Worm (Caenorhabditis elegans): ENCODE data around the gene mig-38.

The mig-38 gene

DNA sequence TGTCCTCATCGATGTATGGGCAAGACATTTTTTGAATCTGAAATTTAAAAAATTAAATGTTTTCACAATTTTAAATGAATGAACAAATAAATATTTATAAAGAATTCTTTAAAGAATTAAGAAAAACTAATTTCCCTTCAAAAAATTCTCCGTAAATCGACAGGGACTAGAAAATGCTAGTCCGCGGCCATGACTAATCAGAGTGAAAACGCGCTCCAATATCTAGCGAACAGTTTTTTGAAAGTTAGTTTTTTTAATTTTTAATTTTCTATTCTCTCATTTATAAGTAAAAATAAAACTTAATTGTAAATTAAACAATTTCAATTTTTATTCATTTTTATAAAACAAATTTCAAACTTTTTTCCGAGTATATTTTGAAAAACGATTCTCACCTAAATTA lies 1.2 kb upstream of the mig-38 start (continued):
- peak; percentile 38 for TF ChIP-seq dve-1 (tag; optimal IDR thresholded peaks at IDR 0.05; ENCODE audit: insufficient read depth)
- no peak for TF ChIP-seq dmd-6 (GFP tag; IDR thresholded peaks at IDR 0.05)
- no peak for TF ChIP-seq unc-62 (GFP tag; optimal IDR thresholded peaks at IDR 0.05 in 1 of 2)
- TF ChIP-seq unc-62 (tag; optimal IDR thresholded peaks at IDR 0.05), result no peak
- TF ChIP-seq ceh-28 (tag; optimal IDR thresholded peaks at IDR 0.05), result no peak
- no peak for TF ChIP-seq spr-3 (GFP tag; optimal IDR thresholded peaks at IDR 0.05)
- TF ChIP-seq duxl-1 (tag; optimal IDR thresholded peaks at IDR 0.05; ENCODE audit: poor library complexity), result peak; percentile 31
- no peak for TF ChIP-seq pha-4 (GFP tag; IDR thresholded peaks at IDR 0.05)
- TF ChIP-seq pha-4 (tag; optimal IDR thresholded peaks at IDR 0.05), result no peak
- TF ChIP-seq lin-29 (GFP tag; IDR thresholded peaks at IDR 0.05), result no peak

DNA sequence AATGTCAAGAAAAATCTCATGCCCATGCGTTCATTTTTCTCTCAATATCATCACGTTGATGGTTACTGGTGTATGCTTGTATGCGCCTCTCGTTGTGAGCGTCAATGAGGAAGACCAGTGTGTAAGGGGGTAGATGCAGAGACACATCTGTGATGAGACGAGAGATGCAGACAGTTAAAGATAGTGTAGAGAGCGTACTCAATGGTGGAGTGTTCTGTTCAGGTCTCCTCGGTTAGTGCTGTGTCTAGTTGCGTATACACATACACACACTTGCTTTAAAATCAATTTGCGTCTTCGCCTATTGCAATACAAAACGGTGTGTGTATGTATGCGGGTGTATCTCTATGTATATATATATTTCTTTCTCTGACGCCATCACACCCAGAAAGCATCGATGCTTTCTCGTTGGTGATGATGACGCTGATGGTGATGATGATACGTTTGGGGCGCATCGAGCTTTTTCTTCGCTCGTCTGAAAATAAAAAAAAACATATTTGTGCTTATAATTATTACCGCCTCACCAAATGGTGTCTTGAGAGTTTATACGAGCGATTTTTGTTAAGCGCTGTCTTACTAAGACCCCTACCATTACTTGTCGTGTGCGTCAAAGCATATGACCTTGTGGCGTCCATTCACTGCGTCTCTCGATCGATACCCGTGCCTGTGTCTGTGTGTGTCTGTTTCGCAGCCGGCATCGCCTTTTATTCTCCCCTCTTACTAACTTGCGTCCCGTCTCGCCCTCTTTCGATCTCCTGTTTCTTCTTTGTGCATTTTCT lies 441 bp upstream of the mig-38 start, which contains the start of gene F40F11.3:
Gene F40F11.3, minus strand, starts transcription at position 589 of the 776 bp plus-strand sequence.
- TF ChIP-seq ces-1 (GFP tag; optimal IDR thresholded peaks at IDR 0.05) (peak; percentile 56), hlh-30 (tag; optimal IDR thresholded peaks at IDR 0.05; ENCODE audit: insufficient read depth) (peak; percentile 94), nhr-111 (GFP tag; optimal IDR thresholded peaks at IDR 0.05) (no peak), egl-43 (GFP tag; IDR thresholded peaks at IDR 0.05) (peak; percentile 47; the same call in 1 of the 2 replicates), lin-39 (tag; optimal IDR thresholded peaks at IDR 0.05) (no peak), nhr-10 (tag; optimal IDR thresholded peaks at IDR 0.05) (no peak), lin-1 (GFP tag; IDR thresholded peaks at IDR 0.05) (no peak; the same call in 1 of the 2 replicates), unc-62 (GFP tag; optimal IDR thresholded peaks at IDR 0.05 in 1 of 2) (peak in 1 of 2 experiments; percentile 99), unc-62 (tag; optimal IDR thresholded peaks at IDR 0.05) (no peak), pqm-1 (tag; optimal IDR thresholded peaks at IDR 0.05) (peak; percentile 8), dmd-6 (GFP tag; IDR thresholded peaks at IDR 0.05) (peak; percentile 76), Y75B8A.6 (GFP tag; IDR thresholded peaks at IDR 0.05) (no peak), mes-2 (tag; optimal IDR thresholded peaks at IDR 0.05; ENCODE audit: poor library complexity, severe bottlenecking) (peak; percentile 83), spr-1 (tag; optimal IDR thresholded peaks at IDR 0.05) (peak; percentile 55), lim-7 (GFP tag; IDR thresholded peaks at IDR 0.05) (peak; percentile 71; the same call in 1 of the 2 replicates), dmd-9 (GFP tag; IDR thresholded peaks at IDR 0.05) (peak; percentile 33; the same call in 1 of the 2 replicates), duxl-1 (tag; optimal IDR thresholded peaks at IDR 0.05; ENCODE audit: poor library complexity) (peak; percentile 77), nhr-48 (tag; optimal IDR thresholded peaks at IDR 0.05) (peak; percentile 65), set-16 (GFP tag; IDR thresholded peaks at IDR 0.05) (no peak), nhr-77 (tag; optimal IDR thresholded peaks at IDR 0.05) (peak; percentile 17), Y105C5A.15 (GFP tag; IDR thresholded peaks at IDR 0.05) (no peak), ceh-44 (GFP tag; IDR thresholded peaks at IDR 0.05) (0 out of 2 replicates have a peak, but pooled peaks have one; percentile 8), nhr-237 (tag; optimal IDR thresholded peaks at IDR 0.05) (no peak), saeg-2 (GFP tag; IDR thresholded peaks at IDR 0.05) (no peak), Y48G9A.11 (GFP tag; IDR thresholded peaks at IDR 0.05) (no peak), zip-2 (tag; optimal IDR thresholded peaks at IDR 0.05) (no peak), hmg-1.1 (GFP tag; IDR thresholded peaks at IDR 0.05) (peak; percentile 95), gei-8 (GFP tag; optimal IDR thresholded peaks at IDR 0.05) (peak; percentile 59), sdz-12 (GFP tag; optimal IDR thresholded peaks at IDR 0.05) (no peak), F49E8.2 (tag; optimal IDR thresholded peaks at IDR 0.05; ENCODE audit: borderline replicate concordance) (no peak), daf-8 (GFP tag; IDR thresholded peaks at IDR 0.05) (no peak), snpc-4 (tag; optimal IDR thresholded peaks at IDR 0.05) (no peak), nhr-41 (GFP tag; IDR thresholded peaks at IDR 0.05) (peak; percentile 63; the same call in 1 of the 2 replicates), lin-13 (GFP tag; optimal IDR thresholded peaks at IDR 0.05) (no peak), mxl-2 (GFP tag; conservative IDR thresholded peaks at IDR 0.05) (no peak), dpl-1 (GFP tag; optimal IDR thresholded peaks at IDR 0.05) (peak; percentile 57), skn-1 (tag; optimal IDR thresholded peaks at IDR 0.05) (no peak), R02D3.7 (tag; optimal IDR thresholded peaks at IDR 0.05) (no peak), ceh-62 (tag; optimal IDR thresholded peaks at IDR 0.05) (no peak), zfp-2 (tag; optimal IDR thresholded peaks at IDR 0.05) (peak; percentile 67), fos-1 (tag; optimal IDR thresholded peaks at IDR 0.05) (no peak), daf-19 (GFP tag; conservative IDR thresholded peaks at IDR 0.05) (peak; percentile 62)
